Worm (Caenorhabditis elegans): ENCODE results near the gene CD4.1.

The CD4.1 gene

DNA sequence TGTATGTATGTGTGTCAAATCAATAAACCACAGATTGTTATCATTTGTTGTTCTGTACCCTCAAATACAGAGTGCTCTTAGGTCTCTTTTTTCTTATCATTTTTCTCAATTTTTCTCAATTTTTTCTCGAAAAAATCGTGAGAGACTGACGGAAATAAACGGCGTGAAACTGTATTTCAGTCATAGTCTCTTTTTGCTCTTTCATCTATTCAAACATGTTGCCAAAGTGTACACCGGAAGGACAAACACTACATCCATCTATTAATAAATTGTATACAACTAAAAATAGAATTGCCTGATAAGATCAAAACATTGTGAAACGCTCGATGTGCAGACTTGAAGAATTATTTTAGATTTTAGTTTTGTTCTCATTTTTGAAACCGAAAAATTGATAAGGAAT is 28.1 kb downstream of the CD4.1 start:
- TF ChIP-seq ztf-29 (GFP tag; IDR thresholded peaks at IDR 0.05), result no peak
- TF ChIP-seq tab-1 (GFP tag; IDR thresholded peaks at IDR 0.05), result no peak
- no peak for TF ChIP-seq ztf-23 (GFP tag; IDR thresholded peaks at IDR 0.05)
- TF ChIP-seq med-1 (GFP tag; optimal IDR thresholded peaks at IDR 0.05; ENCODE audit: insufficient read depth), result no peak
- TF ChIP-seq flt-1 (GFP tag; IDR thresholded peaks at IDR 0.05), result no peak
- TF ChIP-seq ref-1 (GFP tag; conservative IDR thresholded peaks at IDR 0.05), result no peak
- no peak for TF ChIP-seq cog-1 (tag; optimal IDR thresholded peaks at IDR 0.05)
- no peak for TF ChIP-seq T22C8.4 (GFP tag; IDR thresholded peaks at IDR 0.05)

DNA sequence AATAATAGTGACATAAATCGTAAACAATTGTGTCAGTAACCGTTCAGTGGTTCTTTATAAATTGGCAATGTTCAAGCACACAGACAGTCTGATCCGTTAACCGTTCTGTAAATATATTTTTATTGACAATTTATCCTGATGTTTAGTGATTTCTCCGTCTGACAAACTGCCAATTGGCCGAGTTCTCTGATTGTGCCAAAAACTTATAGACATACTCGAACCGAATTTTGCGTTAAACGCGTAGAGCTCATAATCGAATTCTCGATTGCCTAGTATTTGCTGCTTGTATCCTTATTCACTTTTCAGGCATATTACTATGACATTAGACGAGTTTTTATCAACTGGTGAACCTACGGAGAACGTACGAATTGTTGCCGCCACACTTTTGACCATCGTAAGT is 37.8 kb downstream of the CD4.1 start, which contains the start of gene srx-117:
Gene srx-117 (plus strand): TSS at position 301 of the 400 bp plus-strand sequence.
- TF ChIP-seq cog-1 (tag; optimal IDR thresholded peaks at IDR 0.05), result no peak
- no peak for TF ChIP-seq ztf-29 (GFP tag; IDR thresholded peaks at IDR 0.05)
- no peak for TF ChIP-seq ref-1 (GFP tag; conservative IDR thresholded peaks at IDR 0.05)
- TF ChIP-seq T22C8.4 (GFP tag; IDR thresholded peaks at IDR 0.05), result no peak
- TF ChIP-seq med-1 (GFP tag; optimal IDR thresholded peaks at IDR 0.05; ENCODE audit: insufficient read depth), result no peak
- TF ChIP-seq klf-2 (GFP tag; conservative IDR thresholded peaks at IDR 0.05), result no peak
- TF ChIP-seq tab-1 (GFP tag; IDR thresholded peaks at IDR 0.05), result no peak
- TF ChIP-seq flt-1 (GFP tag; IDR thresholded peaks at IDR 0.05), result no peak
- TF ChIP-seq ztf-23 (GFP tag; IDR thresholded peaks at IDR 0.05), result no peak

DNA sequence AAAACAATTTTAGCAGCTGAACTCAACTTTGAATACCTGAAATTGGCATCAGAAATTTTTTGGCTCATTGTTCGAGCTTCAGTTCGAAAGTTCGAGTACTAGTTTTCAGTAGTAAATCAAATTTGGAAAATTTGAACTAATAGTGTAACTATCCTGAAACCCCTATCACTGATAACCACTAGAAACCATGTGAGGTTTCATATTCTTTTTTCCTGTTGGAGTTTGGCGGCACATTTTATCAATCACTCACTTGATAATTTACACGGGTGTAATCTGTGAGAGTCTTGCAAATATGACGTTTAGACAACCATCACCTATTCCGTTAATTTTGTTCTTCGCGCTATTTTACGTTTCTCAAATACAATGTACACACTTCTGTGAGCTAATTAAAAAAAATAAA is 41.0 kb downstream of the CD4.1 start, which contains the start of gene C14C11.4:
Gene C14C11.4 (plus strand): TSS at position 252 of the 400 bp plus-strand sequence.
- TF ChIP-seq flt-1 (GFP tag; IDR thresholded peaks at IDR 0.05), result no peak
- TF ChIP-seq ref-1 (GFP tag; conservative IDR thresholded peaks at IDR 0.05), result no peak
- TF ChIP-seq med-1 (GFP tag; optimal IDR thresholded peaks at IDR 0.05; ENCODE audit: insufficient read depth), result no peak
- no peak for TF ChIP-seq ztf-23 (GFP tag; IDR thresholded peaks at IDR 0.05)
- no peak for TF ChIP-seq klf-2 (GFP tag; conservative IDR thresholded peaks at IDR 0.05)
- no peak for TF ChIP-seq ztf-29 (GFP tag; IDR thresholded peaks at IDR 0.05)
- TF ChIP-seq cog-1 (tag; optimal IDR thresholded peaks at IDR 0.05), result no peak
- no peak for TF ChIP-seq tab-1 (GFP tag; IDR thresholded peaks at IDR 0.05)
- no peak for TF ChIP-seq T22C8.4 (GFP tag; IDR thresholded peaks at IDR 0.05)

DNA sequence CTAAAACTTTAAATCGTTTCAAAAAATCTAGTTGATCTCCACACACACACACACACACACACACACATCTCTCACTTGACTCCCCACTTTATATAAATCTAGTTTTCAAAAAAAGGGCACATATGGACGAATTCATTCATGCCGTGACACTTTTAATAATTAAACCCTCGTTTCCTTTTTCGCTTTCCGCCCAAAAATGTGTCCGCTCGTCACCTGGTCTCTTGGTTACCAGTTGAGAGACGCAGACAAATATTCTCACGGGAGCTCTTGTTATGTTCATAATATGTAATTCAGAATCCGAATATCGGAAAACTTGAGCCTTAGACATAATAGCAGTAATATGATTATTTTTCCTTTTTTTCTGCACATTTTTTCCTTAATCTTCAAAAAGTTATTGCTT is 45.5 kb downstream of the CD4.1 start:
- no peak for TF ChIP-seq tab-1 (GFP tag; IDR thresholded peaks at IDR 0.05)
- no peak for TF ChIP-seq ztf-29 (GFP tag; IDR thresholded peaks at IDR 0.05)
- TF ChIP-seq ref-1 (GFP tag; conservative IDR thresholded peaks at IDR 0.05), result no peak
- TF ChIP-seq flt-1 (GFP tag; IDR thresholded peaks at IDR 0.05), result no peak
- no peak for TF ChIP-seq cog-1 (tag; optimal IDR thresholded peaks at IDR 0.05)
- no peak for TF ChIP-seq med-1 (GFP tag; optimal IDR thresholded peaks at IDR 0.05; ENCODE audit: insufficient read depth)
- TF ChIP-seq T22C8.4 (GFP tag; IDR thresholded peaks at IDR 0.05), result no peak
- TF ChIP-seq klf-2 (GFP tag; conservative IDR thresholded peaks at IDR 0.05), result no peak
- TF ChIP-seq ztf-23 (GFP tag; IDR thresholded peaks at IDR 0.05), result no peak

DNA sequence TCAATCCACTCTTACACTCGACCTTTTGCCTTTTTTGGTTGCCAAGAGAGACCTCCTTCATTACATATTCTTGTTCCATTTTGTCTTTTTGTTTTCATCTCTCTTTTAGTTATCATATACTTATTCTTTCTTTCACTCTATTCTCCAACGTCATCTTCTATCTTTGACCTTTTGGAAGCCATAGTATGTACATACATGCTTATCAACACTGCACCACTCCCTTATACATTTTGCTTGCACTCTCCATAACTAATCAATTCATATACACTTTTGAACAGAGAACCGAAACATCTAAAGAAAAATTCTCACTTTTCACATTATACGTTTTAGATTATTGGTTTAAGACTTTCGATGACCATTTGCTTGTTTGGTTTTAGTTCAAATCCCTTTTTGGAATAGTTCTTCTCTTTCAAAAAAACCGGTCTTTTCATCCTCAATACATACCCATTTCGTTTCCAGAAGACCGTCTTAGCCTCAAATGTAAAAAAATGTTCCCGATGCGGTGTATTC is 47.7 kb downstream of the CD4.1 start, which contains the start of gene hex-2:
Gene hex-2 (plus strand): TSS at position 460 of the 510 bp plus-strand sequence.
- TF ChIP-seq flt-1 (GFP tag; IDR thresholded peaks at IDR 0.05) (no peak), klf-2 (GFP tag; conservative IDR thresholded peaks at IDR 0.05) (no peak), ref-1 (GFP tag; conservative IDR thresholded peaks at IDR 0.05) (no peak), med-1 (GFP tag; optimal IDR thresholded peaks at IDR 0.05; ENCODE audit: insufficient read depth) (no peak), tab-1 (GFP tag; IDR thresholded peaks at IDR 0.05) (no peak), ztf-23 (GFP tag; IDR thresholded peaks at IDR 0.05) (no peak), T22C8.4 (GFP tag; IDR thresholded peaks at IDR 0.05) (no peak), ztf-29 (GFP tag; IDR thresholded peaks at IDR 0.05) (no peak), cog-1 (tag; optimal IDR thresholded peaks at IDR 0.05) (no peak)
